Fruit fly (Drosophila melanogaster): ENCODE results near the gene Nasp.

- no peak for TF ChIP-seq pan (optimal IDR thresholded peaks at IDR 0.05)
- no peak for TF ChIP-seq CG9705 (GFP tag; optimal IDR thresholded peaks at IDR 0.05)
- no peak for TF ChIP-seq foxo (GFP tag; optimal IDR thresholded peaks at IDR 0.05)
- TF ChIP-seq h (GFP tag; optimal IDR thresholded peaks at IDR 0.05) = no peak
- no peak for TF ChIP-seq lola (GFP tag; optimal IDR thresholded peaks at IDR 0.05)
- TF ChIP-seq psq (GFP tag; optimal IDR thresholded peaks at IDR 0.05) = no peak
- no peak for TF ChIP-seq Dfd (GFP tag; optimal IDR thresholded peaks at IDR 0.05)
- TF ChIP-seq rgr (GFP tag; optimal IDR thresholded peaks at IDR 0.05) = no peak
- no peak for TF ChIP-seq OdsH (GFP tag; optimal IDR thresholded peaks at IDR 0.05)
- TF ChIP-seq fru (GFP tag; optimal IDR thresholded peaks at IDR 0.05) = no peak
- TF ChIP-seq sage (GFP tag; optimal IDR thresholded peaks at IDR 0.05) = no peak
Measured at dm6 chr3R:8773135-8773534, 25.5 kb downstream of the Nasp start, which contains the start of gene CG34301.

Measured in whole organism, wandering third instar larva.